Worm (Caenorhabditis elegans): ENCODE measurements around the gene nipi-3.

Gene nipi-3

ce11 chrX:15607498-15608019 lies at the start of gene nipi-3:
Gene nipi-3, plus strand, starts transcription at chrX:15607969.
- TF ChIP-seq snpc-1.2 (GFP tag; IDR thresholded peaks at IDR 0.05) (no peak), aha-1 (tag) (peak; percentile 91), ama-1 (optimal IDR thresholded peaks at IDR 0.05) (no peak), R02D3.7 (tag; optimal IDR thresholded peaks at IDR 0.05) (no peak), daf-8 (GFP tag; IDR thresholded peaks at IDR 0.05) (no peak), nhr-10 (tag; optimal IDR thresholded peaks at IDR 0.05) (peak; percentile 94), nhr-11 (tag; optimal IDR thresholded peaks at IDR 0.05) (peak; percentile 98), Y5F2A.4 (GFP tag; optimal IDR thresholded peaks at IDR 0.05) (no peak), F44E2.7 (GFP tag; IDR thresholded peaks at IDR 0.05) (no peak), nhr-237 (tag; optimal IDR thresholded peaks at IDR 0.05) (peak; percentile 68), unc-130 (GFP tag; optimal IDR thresholded peaks at IDR 0.05) (no peak), lim-7 (GFP tag; IDR thresholded peaks at IDR 0.05) (no peak), nhr-28 (tag; optimal IDR thresholded peaks at IDR 0.05) (peak; percentile 100), hif-1 (tag; optimal IDR thresholded peaks at IDR 0.05) (peak; percentile 11 to 87), nhr-25 (tag; optimal IDR thresholded peaks at IDR 0.05; ENCODE audit: borderline replicate concordance, insufficient read depth) (peak; percentile 84), dmd-8 (GFP tag; IDR thresholded peaks at IDR 0.05) (no peak), cey-2 (tag; optimal IDR thresholded peaks at IDR 0.05; ENCODE audit: borderline replicate concordance, insufficient read depth) (peak; percentile 61), php-3 (GFP tag; IDR thresholded peaks at IDR 0.05) (peak; percentile 73; the same call in 1 of the 2 replicates), saeg-2 (GFP tag; IDR thresholded peaks at IDR 0.05) (peak; percentile 81), ctbp-1 (GFP tag; IDR thresholded peaks at IDR 0.05) (peak; percentile 86), ztf-7 (tag; optimal IDR thresholded peaks at IDR 0.05) (peak; percentile 88), hlh-11 (tag; optimal IDR thresholded peaks at IDR 0.05) (peak; percentile 98), gei-8 (GFP tag; optimal IDR thresholded peaks at IDR 0.05) (no peak), skn-1 (tag; optimal IDR thresholded peaks at IDR 0.05) (peak; percentile 52), nhr-48 (tag; optimal IDR thresholded peaks at IDR 0.05) (peak; percentile 91), egl-43 (GFP tag; IDR thresholded peaks at IDR 0.05) (peak; percentile 84), F49E8.2 (tag; optimal IDR thresholded peaks at IDR 0.05; ENCODE audit: borderline replicate concordance) (no peak), mxl-3 (GFP tag; optimal IDR thresholded peaks at IDR 0.05) (peak; percentile 96), dmd-9 (GFP tag; IDR thresholded peaks at IDR 0.05) (no peak), jun-1 (tag; optimal IDR thresholded peaks at IDR 0.05) (peak; percentile 86), lin-39 (tag; optimal IDR thresholded peaks at IDR 0.05) (no peak), duxl-1 (tag; optimal IDR thresholded peaks at IDR 0.05; ENCODE audit: poor library complexity) (no peak), T26A8.4 (GFP tag; IDR thresholded peaks at IDR 0.05) (peak; percentile 85), mdt-29 (GFP tag; IDR thresholded peaks at IDR 0.05) (peak; percentile 80), F10B5.3 (tag; optimal IDR thresholded peaks at IDR 0.05) (no peak), arid-1 (GFP tag; conservative IDR thresholded peaks at IDR 0.05) (peak; percentile 76), ceh-20 (GFP tag; IDR thresholded peaks at IDR 0.05) (peak; percentile 81), tra-1 (GFP tag; IDR thresholded peaks at IDR 0.05) (peak; percentile 97), lin-15B (tag; optimal IDR thresholded peaks at IDR 0.05) (peak; percentile 44), Y48G9A.11 (GFP tag; IDR thresholded peaks at IDR 0.05) (no peak), lin-13 (GFP tag; optimal IDR thresholded peaks at IDR 0.05) (peak; percentile 96), tag-97 (GFP tag; IDR thresholded peaks at IDR 0.05) (no peak), nhr-102 (tag; optimal IDR thresholded peaks at IDR 0.05) (peak; percentile 93), pha-4 (GFP tag; IDR thresholded peaks at IDR 0.05) (peak; percentile 93), pha-4 (tag; optimal IDR thresholded peaks at IDR 0.05) (peak; percentile 2), set-16 (GFP tag; IDR thresholded peaks at IDR 0.05) (peak; percentile 68), dmd-6 (GFP tag; IDR thresholded peaks at IDR 0.05) (peak; percentile 99), zfp-3 (GFP tag; conservative IDR thresholded peaks at IDR 0.05) (peak; percentile 82), unc-62 (GFP tag; optimal IDR thresholded peaks at IDR 0.05 in 1 of 2) (peak in 1 of 2 experiments; percentile 99), unc-62 (tag; optimal IDR thresholded peaks at IDR 0.05) (no peak), lin-1 (GFP tag; IDR thresholded peaks at IDR 0.05) (peak; percentile 88)

Measured in whole organism, L4 larva.